Worm (Caenorhabditis elegans): ENCODE data around the gene C02F5.14.

DNA sequence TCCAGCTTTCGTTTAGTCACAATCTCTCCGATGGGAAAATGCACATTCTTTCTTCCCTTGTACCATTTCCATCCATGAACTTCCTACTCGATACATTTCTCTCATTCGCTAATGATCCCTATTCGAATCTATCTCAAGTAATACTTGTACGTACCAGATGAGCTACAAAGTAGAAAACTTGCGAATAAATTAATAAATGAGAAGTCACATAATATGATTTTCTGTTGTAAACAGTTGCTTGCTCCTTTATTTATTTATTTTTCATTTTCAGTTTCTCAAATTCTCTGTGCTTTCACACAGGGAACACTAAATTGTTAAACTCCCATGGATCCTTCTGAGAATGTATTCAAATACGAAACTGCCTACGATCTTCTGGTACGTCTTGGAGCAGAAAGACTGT, 9.1 kb downstream of the C02F5.14 start, which contains the start of gene rfs-1:
- TF ChIP-seq nhr-76 (tag; optimal IDR thresholded peaks at IDR 0.05) (no peak), lin-35 (GFP tag; optimal IDR thresholded peaks at IDR 0.05) (no peak), lin-13 (GFP tag; optimal IDR thresholded peaks at IDR 0.05) (no peak), unc-62 (GFP tag; optimal IDR thresholded peaks at IDR 0.05) (no peak), nhr-90 (tag; optimal IDR thresholded peaks at IDR 0.05; ENCODE audit: poor library complexity) (no peak), nhr-77 (tag; optimal IDR thresholded peaks at IDR 0.05) (no peak), dpl-1 (GFP tag; optimal IDR thresholded peaks at IDR 0.05) (no peak), sptf-1 (tag; optimal IDR thresholded peaks at IDR 0.05) (no peak), nhr-11 (tag; optimal IDR thresholded peaks at IDR 0.05) (no peak), aly-2 (tag; optimal IDR thresholded peaks at IDR 0.05) (no peak), ceh-82 (tag; optimal IDR thresholded peaks at IDR 0.05) (no peak), ces-1 (GFP tag; optimal IDR thresholded peaks at IDR 0.05) (no peak), ztf-11 (tag; optimal IDR thresholded peaks at IDR 0.05) (no peak)

Measured in whole organism, L1 larva.